Fruit fly (Drosophila melanogaster) whole organism, prepupa: ENCODE results near the gene mtm.

Experiments used
- CG11762 ChIP-seq: fragments of 200-800 bp; sonication (Bioruptor generic); optimal IDR thresholded peaks from 3 replicates; lab custom pipeline; 2016; ENCODE audit warnings: missing biosample characterization, missing genetic modification characterization; ENCODE audit not compliant: insufficient read depth
- CG15336 ChIP-seq: fragments of 200-800 bp; sonication (Bioruptor generic); IDR thresholded peaks from 2 replicates; pipeline ENCODE4 v1.3.6; 2022; ENCODE audit warnings: missing biosample characterization, missing genetic modification characterization
- CG1621 ChIP-seq: fragments of 200-800 bp; sonication (Bioruptor generic); optimal IDR thresholded peaks from 3 replicates; lab custom pipeline; 2018; ENCODE audit warnings: missing biosample characterization, mild to moderate bottlenecking, missing genetic modification characterization
- CG16779 ChIP-seq: fragments of 200-800 bp; sonication (Bioruptor generic); optimal IDR thresholded peaks from 3 replicates; lab custom pipeline; 2017; ENCODE audit warnings: missing biosample characterization, mild to moderate bottlenecking, missing genetic modification characterization
- CG3032 ChIP-seq: fragments of 200-800 bp; optimal IDR thresholded peaks from 2 replicates; lab custom pipeline; 2019; ENCODE audit warnings: missing biosample characterization, mild to moderate bottlenecking, missing genetic modification characterization, moderate library complexity
- CG31627 ChIP-seq: fragments of 200-800 bp; sonication (Bioruptor generic); optimal IDR thresholded peaks from 3 replicates; lab custom pipeline; 2016; ENCODE audit warnings: missing biosample characterization, missing genetic modification characterization
- CG32006 ChIP-seq: fragments of 200-800 bp; sonication (Bioruptor generic); optimal IDR thresholded peaks from 3 replicates; lab custom pipeline; 2017; ENCODE audit warnings: missing biosample characterization, mild to moderate bottlenecking, missing genetic modification characterization
- CG34406 ChIP-seq: fragments of 200-800 bp; sonication (Bioruptor generic); optimal IDR thresholded peaks from 3 replicates; lab custom pipeline; 2016; ENCODE audit warnings: missing biosample characterization, missing genetic modification characterization
- CG4318 ChIP-seq: fragments of 200-800 bp; sonication (Bioruptor generic); optimal IDR thresholded peaks from 3 replicates; lab custom pipeline; 2017; ENCODE audit warnings: missing biosample characterization, mild to moderate bottlenecking, missing genetic modification characterization
- CG6276 ChIP-seq: fragments of 200-800 bp; sonication (Bioruptor generic); optimal IDR thresholded peaks from 2 replicates; lab custom pipeline; 2017; ENCODE audit warnings: missing biosample characterization, mild to moderate bottlenecking, missing genetic modification characterization
- CG6792 ChIP-seq: fragments of 200-800 bp; sonication (Bioruptor generic); optimal IDR thresholded peaks from 3 replicates; lab custom pipeline; 2016; ENCODE audit warnings: missing biosample characterization, missing genetic modification characterization
- CG6808 ChIP-seq: fragments of 200-800 bp; sonication (Bioruptor generic); optimal IDR thresholded peaks from 3 replicates; lab custom pipeline; 2017; ENCODE audit warnings: missing biosample characterization, missing genetic modification characterization, mild to moderate bottlenecking, moderate library complexity, missing genetic modification reagents
- CG7368 ChIP-seq: fragments of 200-800 bp; sonication (Bioruptor generic); optimal IDR thresholded peaks from 3 replicates; lab custom pipeline; 2016; ENCODE audit warnings: missing biosample characterization, missing genetic modification characterization
- CG8119 ChIP-seq: fragments of 200-800 bp; sonication (Bioruptor generic); IDR thresholded peaks from 3 replicates; pipeline ENCODE4 v1.3.6; 2022; ENCODE audit warnings: missing biosample characterization, missing genetic modification characterization
- CG8319 ChIP-seq: fragments of 200-800 bp; sonication (Bioruptor generic); optimal IDR thresholded peaks from 3 replicates; lab custom pipeline; 2016; ENCODE audit warnings: missing biosample characterization, missing genetic modification characterization
- CG9139 ChIP-seq: fragments of 200-800 bp; sonication (Bioruptor generic); optimal IDR thresholded peaks from 3 replicates; lab custom pipeline; 2017; ENCODE audit warnings: missing biosample characterization, mild to moderate bottlenecking, missing genetic modification characterization
- Eip75B ChIP-seq: fragments of 200-800 bp; sonication (Bioruptor generic); optimal IDR thresholded peaks from 3 replicates; lab custom pipeline; 2016; ENCODE audit warnings: missing biosample characterization, missing genetic modification characterization
- Eip78C ChIP-seq: fragments of 200-800 bp; sonication (Bioruptor generic); peaks from one replicate; lab custom pipeline; 2016; ENCODE audit warnings: missing biosample characterization, missing genetic modification characterization
- Eip93F ChIP-seq: fragments of 200-800 bp; sonication (Bioruptor generic); optimal IDR thresholded peaks from 2 replicates; lab custom pipeline; 2016; ENCODE audit warnings: missing biosample characterization, mild to moderate bottlenecking, missing genetic modification characterization
- Ets21C ChIP-seq: fragments of 200-800 bp; sonication (Bioruptor generic); optimal IDR thresholded peaks from 3 replicates; lab custom pipeline; 2016; ENCODE audit warnings: missing biosample characterization, missing genetic modification characterization
- Gug ChIP-seq: fragments of 200-800 bp; sonication (Bioruptor generic); IDR thresholded peaks from 2 replicates; pipeline ENCODE4 v1.3.6; 2022; ENCODE audit warnings: missing biosample characterization, missing genetic modification characterization
- Hr38 ChIP-seq: sonication (Bioruptor generic); optimal IDR thresholded peaks from 2 replicates; lab custom pipeline; 2016; ENCODE audit warnings: missing biosample characterization, missing genetic modification characterization
- Hr39 ChIP-seq: fragments of 200-800 bp; sonication (Bioruptor generic); optimal IDR thresholded peaks from 2 replicates; lab custom pipeline; 2016; ENCODE audit warnings: missing biosample characterization, missing genetic modification characterization
- Hr4 ChIP-seq: fragments of 200-800 bp; sonication (Bioruptor generic); optimal IDR thresholded peaks from 3 replicates; lab custom pipeline; 2016; ENCODE audit warnings: missing biosample characterization, missing genetic modification characterization
- OdsH ChIP-seq: fragments of 200-800 bp; sonication (Bioruptor generic); optimal IDR thresholded peaks from 3 replicates; lab custom pipeline; 2016; ENCODE audit warnings: missing biosample characterization, missing genetic modification characterization
- Sox14 ChIP-seq: fragments of 200-800 bp; sonication (Bioruptor generic); optimal IDR thresholded peaks from 3 replicates; lab custom pipeline; 2016; ENCODE audit warnings: missing biosample characterization, missing genetic modification characterization
- Sox15 ChIP-seq: fragments of 200-800 bp; sonication (Bioruptor generic); optimal IDR thresholded peaks from 3 replicates; lab custom pipeline; 2016; ENCODE audit warnings: missing biosample characterization, missing genetic modification characterization
- achi ChIP-seq: fragments of 200-800 bp; sonication (Bioruptor generic); optimal IDR thresholded peaks from 3 replicates; lab custom pipeline; 2016; ENCODE audit warnings: missing biosample characterization, missing genetic modification characterization
- cyc ChIP-seq: fragments of 200-800 bp; sonication (Bioruptor generic); optimal IDR thresholded peaks from 3 replicates; lab custom pipeline; 2016; ENCODE audit warnings: missing biosample characterization, missing genetic modification characterization
- eg ChIP-seq: fragments of 200-800 bp; sonication (Bioruptor generic); IDR thresholded peaks from 3 replicates; pipeline ENCODE4 v1.3.6; 2022; ENCODE audit warnings: missing biosample characterization, missing genetic modification characterization
- esn ChIP-seq: fragments of 200-800 bp; sonication (Bioruptor generic); optimal IDR thresholded peaks from 2 replicates; lab custom pipeline; 2016; ENCODE audit warnings: missing biosample characterization, mild to moderate bottlenecking, missing genetic modification characterization, moderate library complexity
- fkh ChIP-seq: fragments of 200-800 bp; sonication (Bioruptor generic); optimal IDR thresholded peaks from 3 replicates; lab custom pipeline; 2017; ENCODE audit warnings: missing biosample characterization, mild to moderate bottlenecking, missing genetic modification characterization, moderate library complexity
- lz ChIP-seq: fragments of 200-800 bp; sonication (Bioruptor generic); optimal IDR thresholded peaks from 3 replicates; lab custom pipeline; 2016; ENCODE audit warnings: missing biosample characterization, missing genetic modification characterization
- net ChIP-seq: fragments of 200-800 bp; sonication (Bioruptor generic); optimal IDR thresholded peaks from 3 replicates; lab custom pipeline; 2016; ENCODE audit warnings: missing biosample characterization, missing genetic modification characterization
- pdm3 ChIP-seq: fragments of 200-800 bp; sonication (Bioruptor generic); optimal IDR thresholded peaks from 3 replicates; lab custom pipeline; 2016; ENCODE audit warnings: missing biosample characterization, missing genetic modification characterization
- ss ChIP-seq, 2 experiments: fragments of 200-800 bp; sonication (Bioruptor generic); optimal IDR thresholded peaks; 2 replicates in 1 of 2; 3 replicates in 1 of 2; lab custom pipeline; 2017 to 2018; ENCODE audit warnings: mild to moderate bottlenecking in 2 of 2, missing biosample characterization in 2 of 2, missing genetic modification characterization in 2 of 2, moderate library complexity in 1 of 2
- svp ChIP-seq: fragments of 200-800 bp; sonication (Bioruptor generic); peaks from one replicate; lab custom pipeline; 2016; ENCODE audit warnings: missing biosample characterization, missing genetic modification characterization
- topi ChIP-seq: fragments of 200-800 bp; sonication (Bioruptor generic); optimal IDR thresholded peaks from 3 replicates; lab custom pipeline; 2016; ENCODE audit warnings: missing biosample characterization, missing genetic modification characterization

mtm gene

dm6 chr2L:6045972-6046718 lies 9.3 kb upstream of the mtm start, which contains the start of gene Pfas (continued):
- TF ChIP-seq CG1621 (tag; lab: Kevin White, UChicago) (peak; percentile 50), CG32006 (GFP tag; lab: Kevin White, UChicago) (peak; percentile 54), CG4318 (no peak), Ets21C (GFP tag; lab: Kevin White, UChicago) (no peak), Gug (GFP tag; lab: Robert Waterston, UW) (peak; percentile 40; the same call in 1 of the 2 replicates), Eip75B (GFP tag; lab: Kevin White, UChicago) (peak; percentile 58), CG8319 (no peak), lz (GFP tag; lab: Kevin White, UChicago) (peak; percentile 70), net (GFP tag; lab: Kevin White, UChicago) (peak; percentile 51), ss (GFP tag; optimal IDR thresholded peaks at IDR 0.05; lab: Kevin White, UChicago) (peak in 1 of 2 experiments; percentile 43)
- TF ChIP-seq, all 60 proteins: peak for 35

dm6 chr2L:6045484-6045883 lies 8.7 kb upstream of the mtm start:
- TF ChIP-seq svp = peak; percentile 99
- TF ChIP-seq CG6276 (GFP tag; lab: Kevin White, UChicago) = no peak

DNA sequence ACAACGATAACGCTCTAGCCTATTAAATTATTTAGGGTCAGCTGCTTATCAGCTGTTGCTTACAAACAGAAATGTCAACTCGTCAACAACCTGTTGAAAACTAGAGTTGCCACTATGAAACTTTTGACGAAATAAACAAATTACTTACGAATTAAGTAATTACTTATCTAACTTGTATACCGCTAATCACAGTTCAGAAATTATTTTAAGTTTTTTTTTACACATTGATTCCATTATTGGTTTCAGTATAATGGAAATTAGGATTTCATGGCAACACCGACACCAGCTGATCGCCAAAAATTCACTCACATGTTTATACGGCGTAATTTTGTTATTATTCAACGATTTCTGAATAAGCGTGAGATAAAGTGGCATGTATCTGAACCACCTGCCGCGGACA lies 1.0 kb upstream of the mtm start, which contains the start of the genes CG9117 and CG31643:
TSS of gene CG9117 (minus strand) at position 73 of the 400 bp plus-strand sequence.
TSS of gene CG31643 (plus strand) at position 288 of the 400 bp plus-strand sequence.
- TF ChIP-seq CG16779 = no peak
- peak; percentile 73 for TF ChIP-seq CG31627 (GFP tag; lab: Kevin White, UChicago)
- peak; percentile 18 for TF ChIP-seq CG11762
- peak; percentile 84 for TF ChIP-seq Eip78C (GFP tag; lab: Kevin White, UChicago)
- peak; percentile 70 for TF ChIP-seq eg
- peak; percentile 75 for TF ChIP-seq CG1621 (tag; lab: Kevin White, UChicago)
- TF ChIP-seq achi (GFP tag; lab: Kevin White, UChicago) = peak; percentile 73
- no peak for TF ChIP-seq CG8119
- peak; percentile 67 for TF ChIP-seq cyc (GFP tag; lab: Kevin White, UChicago)
- TF ChIP-seq topi (GFP tag; lab: Kevin White, UChicago) = peak; percentile 62
- peak; percentile 46 for TF ChIP-seq CG3032 (tag; lab: Kevin White, UChicago)
- no peak for TF ChIP-seq Hr38 (GFP tag; lab: Kevin White, UChicago)
- TF ChIP-seq net (GFP tag; lab: Kevin White, UChicago) = peak; percentile 40
- peak; percentile 39 for TF ChIP-seq CG6808 (GFP tag; lab: Kevin White, UChicago)
- peak; percentile 47 for TF ChIP-seq Eip93F (GFP tag; lab: Kevin White, UChicago)
- TF ChIP-seq CG15336 (GFP tag; lab: Robert Waterston, UW) = peak; percentile 62
- TF ChIP-seq fkh (GFP tag; lab: Kevin White, UChicago) = no peak
- peak; percentile 73 for TF ChIP-seq Hr39 (GFP tag; lab: Kevin White, UChicago)
- peak; percentile 72 for TF ChIP-seq Sox14 (GFP tag; lab: Kevin White, UChicago)
- peak; percentile 51 for TF ChIP-seq CG6792
- no peak for TF ChIP-seq Hr4 (GFP tag; lab: Kevin White, UChicago)
- no peak for TF ChIP-seq CG7368
- peak; percentile 79 for TF ChIP-seq esn (GFP tag; lab: Kevin White, UChicago)
- peak; percentile 95 for TF ChIP-seq svp
- peak; percentile 65 for TF ChIP-seq lz (GFP tag; lab: Kevin White, UChicago)
- no peak for TF ChIP-seq CG9139 (GFP tag; lab: Kevin White, UChicago)
- TF ChIP-seq Sox15 (GFP tag; lab: Kevin White, UChicago) = peak; percentile 26
- TF ChIP-seq OdsH = no peak
- no peak for TF ChIP-seq pdm3 (GFP tag; lab: Kevin White, UChicago)
- peak; percentile 55 for TF ChIP-seq CG34406
